Fruit fly (Drosophila melanogaster) whole organism, embryonic: ENCODE results near the gene aqz.

ENCODE experiments used
- ATbp ChIP-seq: fragments of 200-800 bp; sonication (Bioruptor generic); optimal IDR thresholded peaks from 2 replicates; lab custom pipeline; 2017; ENCODE audit warnings: missing biosample characterization, mild to moderate bottlenecking, missing genetic modification characterization, missing genetic modification reagents
- Bdp1 ChIP-seq: fragments of 200-800 bp; sonication (Bioruptor generic); optimal IDR thresholded peaks from 3 replicates; lab custom pipeline; 2016; ENCODE audit warnings: missing biosample characterization, missing genetic modification characterization
- CG10209 ChIP-seq: fragments of 200-800 bp; sonication (Bioruptor generic); optimal IDR thresholded peaks from 3 replicates; lab custom pipeline; 2017; ENCODE audit warnings: missing biosample characterization, mild to moderate bottlenecking, missing genetic modification characterization, missing genetic modification reagents
- CG1024 ChIP-seq: fragments of 200-800 bp; sonication (Bioruptor generic); IDR thresholded peaks from 2 replicates; pipeline ENCODE4 v1.3.6; 2022; ENCODE audit warnings: missing biosample characterization, missing genetic modification characterization
- CG11093 ChIP-seq: fragments of 200-800 bp; sonication (Bioruptor generic); IDR thresholded peaks from 3 replicates; pipeline ENCODE4 v1.3.6; 2022; ENCODE audit warnings: missing biosample characterization, missing genetic modification characterization
- CG11696 ChIP-seq: fragments of 200-800 bp; sonication (Bioruptor generic); IDR thresholded peaks from 2 replicates; pipeline ENCODE4 v1.3.6; 2022; ENCODE audit warnings: missing biosample characterization, missing genetic modification characterization
- CG12659 ChIP-seq: fragments of 200-800 bp; sonication (Bioruptor generic); optimal IDR thresholded peaks from 3 replicates; lab custom pipeline; 2017; ENCODE audit warnings: mild to moderate bottlenecking, missing biosample characterization, missing genetic modification reagents, missing genetic modification characterization
- CG12744 ChIP-seq: fragments of 200-800 bp; sonication (Bioruptor generic); optimal IDR thresholded peaks from 2 replicates; lab custom pipeline; 2016; ENCODE audit warnings: missing biosample characterization, missing genetic modification characterization
- CG14441 ChIP-seq: fragments of 200-800 bp; sonication (Bioruptor generic); IDR thresholded peaks from 2 replicates; pipeline ENCODE4 v1.3.6; 2022; ENCODE audit warnings: missing biosample characterization, missing genetic modification characterization
- CG15073 ChIP-seq: fragments of 200-800 bp; sonication (Bioruptor generic); optimal IDR thresholded peaks from 2 replicates; lab custom pipeline; 2016; ENCODE audit warnings: missing biosample characterization, missing genetic modification characterization
- CG18764 ChIP-seq: fragments of 200-800 bp; sonication (Bioruptor generic); optimal IDR thresholded peaks from 3 replicates; lab custom pipeline; 2016; ENCODE audit warnings: missing biosample characterization, missing genetic modification characterization
- CG30403 ChIP-seq: fragments of 200-800 bp; sonication (Bioruptor generic); optimal IDR thresholded peaks from 3 replicates; lab custom pipeline; 2016; ENCODE audit warnings: missing biosample characterization, missing genetic modification characterization
- CG3838 ChIP-seq: fragments of 200-800 bp; sonication (Bioruptor generic); optimal IDR thresholded peaks from 3 replicates; lab custom pipeline; 2016; ENCODE audit warnings: missing biosample characterization, missing genetic modification characterization
- CG43689 ChIP-seq: fragments of 200-800 bp; sonication (Bioruptor generic); IDR thresholded peaks from 2 replicates; pipeline ENCODE4 v1.3.6; 2022; ENCODE audit warnings: missing biosample characterization, missing genetic modification characterization
- CG4617 ChIP-seq: fragments of 200-800 bp; sonication (Bioruptor generic); optimal IDR thresholded peaks from 3 replicates; lab custom pipeline; 2016; ENCODE audit warnings: missing biosample characterization, missing genetic modification characterization, borderline replicate concordance
- CG6254 ChIP-seq: fragments of 200-800 bp; sonication (Bioruptor generic); optimal IDR thresholded peaks from 3 replicates; lab custom pipeline; 2017; ENCODE audit warnings: mild to moderate bottlenecking, missing biosample characterization, missing genetic modification reagents, missing genetic modification characterization
- CG6272 ChIP-seq: fragments of 200-800 bp; sonication (Bioruptor generic); IDR thresholded peaks from 2 replicates; pipeline ENCODE4 v1.3.6; 2022; ENCODE audit warnings: missing biosample characterization, missing genetic modification characterization
- Dll ChIP-seq: fragments of 200-800 bp; sonication (Bioruptor generic); IDR thresholded peaks from 4 replicates; pipeline ENCODE4 v1.3.6; 2022; ENCODE audit warnings: missing biosample characterization, missing genetic modification characterization; ENCODE audit not compliant: partially characterized antibody
- GATAe ChIP-seq: fragments of 200-800 bp; sonication (Bioruptor generic); conservative IDR thresholded peaks from 2 replicates; pipeline ENCODE4 v1.3.6; 2022; ENCODE audit warnings: missing biosample characterization, missing genetic modification characterization
- Gug ChIP-seq: fragments of 200-800 bp; sonication (Bioruptor generic); IDR thresholded peaks from 4 replicates; pipeline ENCODE4 v1.3.6; 2022; ENCODE audit warnings: missing biosample characterization, missing genetic modification characterization
- H15 ChIP-seq: fragments of 200-800 bp; sonication (Bioruptor generic); IDR thresholded peaks from 3 replicates; pipeline ENCODE4 v1.3.6; 2022; ENCODE audit warnings: missing biosample characterization, missing genetic modification characterization
- Mad ChIP-seq: fragments of 200-800 bp; sonication (Bioruptor generic); optimal IDR thresholded peaks from 2 replicates; lab custom pipeline; 2016; ENCODE audit warnings: missing biosample characterization, missing genetic modification characterization
- Oli ChIP-seq: fragments of 200-800 bp; sonication (Bioruptor generic); optimal IDR thresholded peaks from 2 replicates; lab custom pipeline; 2018; ENCODE audit warnings: missing biosample characterization, mild to moderate bottlenecking, missing genetic modification characterization, moderate library complexity
- Ptx1 ChIP-seq: fragments of 200-800 bp; sonication (Bioruptor generic); IDR thresholded peaks from 2 replicates; pipeline ENCODE4 v1.3.6; 2022; ENCODE audit warnings: missing biosample characterization, missing genetic modification characterization
- Ssrp ChIP-seq: fragments of 200-800 bp; sonication (Bioruptor generic); optimal IDR thresholded peaks from 2 replicates; lab custom pipeline; 2018; ENCODE audit warnings: missing biosample characterization, mild to moderate bottlenecking, missing genetic modification characterization, moderate library complexity
- Xbp1 ChIP-seq: fragments of 200-800 bp; sonication (Bioruptor generic); optimal IDR thresholded peaks from 3 replicates; lab custom pipeline; 2016; ENCODE audit warnings: missing biosample characterization, mild to moderate bottlenecking, missing genetic modification characterization
- ase ChIP-seq: fragments of 200-800 bp; sonication (Bioruptor generic); IDR thresholded peaks from 3 replicates; pipeline ENCODE4 v1.3.6; 2022; ENCODE audit warnings: missing biosample characterization, missing genetic modification characterization
- cad ChIP-seq: fragments of >200 bp; optimal IDR thresholded peaks from 2 replicates; lab custom pipeline; 2017; ENCODE audit warnings: missing biosample characterization, missing genetic modification characterization
- dimm ChIP-seq: fragments of 200-800 bp; sonication (Bioruptor generic); IDR thresholded peaks from 2 replicates; pipeline ENCODE4 v1.3.6; 2022; ENCODE audit warnings: missing biosample characterization, missing genetic modification characterization
- dmrt99B ChIP-seq: fragments of 200-800 bp; sonication (Bioruptor generic); optimal IDR thresholded peaks from 2 replicates; lab custom pipeline; 2018; ENCODE audit warnings: missing biosample characterization, mild to moderate bottlenecking, missing genetic modification characterization, moderate library complexity
- emc ChIP-seq: fragments of 200-800 bp; sonication (Bioruptor generic); optimal IDR thresholded peaks from 2 replicates; lab custom pipeline; 2016; ENCODE audit warnings: missing biosample characterization, missing genetic modification characterization
- ftz-f1 ChIP-seq: fragments of 200-800 bp; sonication (Bioruptor generic); optimal IDR thresholded peaks from 2 replicates; lab custom pipeline; 2016; ENCODE audit warnings: missing biosample characterization, missing genetic modification characterization
- grau ChIP-seq: fragments of 200-800 bp; optimal IDR thresholded peaks from 3 replicates; lab custom pipeline; 2019; ENCODE audit warnings: missing biosample characterization, mild to moderate bottlenecking, missing genetic modification characterization, moderate library complexity
- grn ChIP-seq: fragments of 200-800 bp; sonication (Bioruptor generic); optimal IDR thresholded peaks from 3 replicates; lab custom pipeline; 2017; ENCODE audit warnings: missing biosample characterization, missing genetic modification characterization
- h ChIP-seq: fragments of >200 bp; optimal IDR thresholded peaks from 2 replicates; lab custom pipeline; 2017
- ham ChIP-seq: fragments of 200-800 bp; sonication (Bioruptor generic); IDR thresholded peaks from 2 replicates; pipeline ENCODE4 v1.3.6; 2022; ENCODE audit warnings: missing biosample characterization, missing genetic modification characterization
- ind ChIP-seq: fragments of 200-800 bp; sonication (Bioruptor generic); optimal IDR thresholded peaks from 3 replicates; lab custom pipeline; 2016; ENCODE audit warnings: missing biosample characterization, missing genetic modification characterization
- ken ChIP-seq: fragments of 200-800 bp; sonication (Bioruptor generic); IDR thresholded peaks from 3 replicates; pipeline ENCODE4 v1.3.6; 2022; ENCODE audit warnings: missing biosample characterization, missing genetic modification characterization
- lbe ChIP-seq: fragments of 200-800 bp; sonication (Bioruptor generic); optimal IDR thresholded peaks from 2 replicates; lab custom pipeline; 2016; ENCODE audit warnings: missing biosample characterization, mild to moderate bottlenecking, missing genetic modification characterization
- lmd ChIP-seq: fragments of 200-800 bp; sonication (Bioruptor generic); IDR thresholded peaks from 2 replicates; pipeline ENCODE4 v1.3.6; 2022; ENCODE audit warnings: missing biosample characterization, missing genetic modification characterization
- lola ChIP-seq, 3 experiments: fragments of >200 bp in 2 of 3; fragments of 200-800 bp in 1 of 3; sonication (Bioruptor generic) in 1 of 3; optimal IDR thresholded peaks; 2 replicates each; lab custom pipeline; 2017 to 2019; ENCODE audit warnings: missing biosample characterization in 3 of 3, missing genetic modification characterization in 3 of 3, mild to moderate bottlenecking in 1 of 3, moderate library complexity in 1 of 3
- otp ChIP-seq: fragments of 200-800 bp; sonication (Bioruptor generic); IDR thresholded peaks from 3 replicates; pipeline ENCODE4, ENCODE4 v1.3.6; 2022; ENCODE audit warnings: missing biosample characterization, missing genetic modification characterization
- row ChIP-seq: fragments of 200-800 bp; sonication (Bioruptor generic); IDR thresholded peaks from 3 replicates; pipeline ENCODE4 v1.3.6; 2022; ENCODE audit warnings: missing biosample characterization, missing genetic modification characterization
- run ChIP-seq: fragments of 200-800 bp; sonication (Bioruptor generic); optimal IDR thresholded peaks from 3 replicates; lab custom pipeline; 2018; ENCODE audit warnings: missing biosample characterization, mild to moderate bottlenecking, missing genetic modification characterization
- sc ChIP-seq, 3 experiments: fragments of >200 bp in 2 of 3; fragments of 200-800 bp in 1 of 3; sonication (Bioruptor generic) in 1 of 3; optimal IDR thresholded peaks; 2 replicates in 2 of 3; 3 replicates in 1 of 3; lab custom pipeline; 2017; ENCODE audit warnings: mild to moderate bottlenecking in 1 of 3, missing biosample characterization in 1 of 3, missing genetic modification characterization in 1 of 3, missing genetic modification reagents in 1 of 3
- sens ChIP-seq: fragments of 200-800 bp; sonication (Bioruptor generic); peaks from one replicate; lab custom pipeline; 2016; ENCODE audit warnings: missing biosample characterization, missing genetic modification characterization
- sens-2 ChIP-seq: fragments of 200-800 bp; sonication (Bioruptor generic); IDR thresholded peaks from 2 replicates; pipeline ENCODE4 v1.3.6; 2022; ENCODE audit warnings: missing biosample characterization, missing genetic modification characterization
- seq ChIP-seq: fragments of 200-800 bp; sonication (Bioruptor generic); IDR thresholded peaks from 2 replicates; pipeline ENCODE4 v1.3.6; 2022; ENCODE audit warnings: missing biosample characterization, missing genetic modification characterization
- sim ChIP-seq: fragments of 200-800 bp; sonication (Bioruptor generic); IDR thresholded peaks from 2 replicates; pipeline ENCODE4 v1.3.6; 2022; ENCODE audit warnings: missing biosample characterization, missing genetic modification characterization
- trem ChIP-seq: fragments of 200-800 bp; optimal IDR thresholded peaks from 3 replicates; lab custom pipeline; 2019; ENCODE audit warnings: missing biosample characterization, mild to moderate bottlenecking, missing genetic modification characterization, moderate library complexity

Gene aqz

dm6 chr3R:8788722-8789400 lies 31.6 kb downstream of the aqz start (continued):
- TF ChIP-seq sc (optimal IDR thresholded peaks at IDR 0.05; lab: Kevin White, UChicago) = no peak
- no peak for TF ChIP-seq sc (GFP tag; optimal IDR thresholded peaks at IDR 0.05; lab: Kevin White, UChicago)
- TF ChIP-seq Oli (tag; lab: Kevin White, UChicago) = peak; percentile 62
- peak; percentile 62; the same call in 1 of the 3 replicates for TF ChIP-seq CG11093 (GFP tag; lab: Robert Waterston, UW)
- TF ChIP-seq Gug (GFP tag; lab: Robert Waterston, UW) = peak; percentile 71
- TF ChIP-seq lola (GFP tag; optimal IDR thresholded peaks at IDR 0.05; lab: Kevin White, UChicago) = peak in 1 of 3 experiments; percentile 7
- no peak for TF ChIP-seq emc (GFP tag; lab: Kevin White, UChicago)
- peak; percentile 71 for TF ChIP-seq dimm (GFP tag; lab: Robert Waterston, UW)
- no peak for TF ChIP-seq Dll
- peak; percentile 56 for TF ChIP-seq CG43689
- TF ChIP-seq CG1024 (GFP tag; lab: Robert Waterston, UW) = peak; percentile 30; the same call in 1 of the 2 replicates
- peak; percentile 63 for TF ChIP-seq ATbp
- no peak for TF ChIP-seq Mad (GFP tag; lab: Kevin White, UChicago)
- no peak for TF ChIP-seq Bdp1 (GFP tag; lab: Kevin White, UChicago)
- TF ChIP-seq CG11696 (GFP tag; lab: Robert Waterston, UW) = peak; percentile 90
- TF ChIP-seq CG18764 (GFP tag; lab: Kevin White, UChicago) = no peak
- no peak for TF ChIP-seq lbe
- peak; percentile 71 for TF ChIP-seq lmd
- TF ChIP-seq sens (GFP tag; lab: Kevin White, UChicago) = peak; percentile 86
- peak; percentile 80 for TF ChIP-seq CG14441 (GFP tag; lab: Robert Waterston, UW)
- TF ChIP-seq CG30403 = peak; percentile 41
- TF ChIP-seq row (GFP tag; lab: Robert Waterston, UW) = peak; percentile 52
- peak; percentile 34 for TF ChIP-seq ind
- peak; percentile 42 for TF ChIP-seq grau (tag; lab: Kevin White, UChicago)
- TF ChIP-seq run (tag; lab: Kevin White, UChicago) = no peak
- TF ChIP-seq H15 (GFP tag; lab: Robert Waterston, UW) = peak; percentile 59; the same call in 1 of the 3 replicates
- peak; percentile 85 for TF ChIP-seq Ptx1 (GFP tag; lab: Robert Waterston, UW)
- no peak for TF ChIP-seq ftz-f1
- TF ChIP-seq CG6272 (GFP tag; lab: Robert Waterston, UW) = peak; percentile 31; the same call in 1 of the 2 replicates
- peak; percentile 25 for TF ChIP-seq grn
- peak; percentile 58 for TF ChIP-seq CG6254 (GFP tag; lab: Kevin White, UChicago)
- TF ChIP-seq CG12744 (GFP tag; lab: Kevin White, UChicago) = no peak
- TF ChIP-seq CG3838 = no peak
- peak; percentile 28; the same call in 1 of the 3 replicates for TF ChIP-seq otp
- TF ChIP-seq seq (GFP tag; lab: Robert Waterston, UW) = peak; percentile 44
- TF ChIP-seq ase (GFP tag; lab: Robert Waterston, UW) = peak; percentile 73; the same call in 2 of the 3 replicates
- TF ChIP-seq h = no peak
- no peak for TF ChIP-seq GATAe (GFP tag; lab: Robert Waterston, UW)
- no peak for TF ChIP-seq sens-2 (GFP tag; lab: Robert Waterston, UW)
- TF ChIP-seq Ssrp (tag; lab: Kevin White, UChicago) = peak; percentile 51
- peak; percentile 54; the same call in 2 of the 3 replicates for TF ChIP-seq ken (GFP tag; lab: Robert Waterston, UW)
- peak; percentile 56; the same call in 1 of the 2 replicates for TF ChIP-seq sim (GFP tag; lab: Robert Waterston, UW)
- TF ChIP-seq dmrt99B = peak; percentile 81
- no peak for TF ChIP-seq ham (GFP tag; lab: Robert Waterston, UW)
- no peak for TF ChIP-seq CG12659 (GFP tag; lab: Kevin White, UChicago)
- TF ChIP-seq CG15073 (GFP tag; lab: Kevin White, UChicago) = no peak
- peak; percentile 19 for TF ChIP-seq trem
- TF ChIP-seq Xbp1 (GFP tag; lab: Kevin White, UChicago) = peak; percentile 61
- no peak for TF ChIP-seq cad (GFP tag; lab: Kevin White, UChicago)
- peak; percentile 14 for TF ChIP-seq CG10209
- TF ChIP-seq CG4617 = no peak
